Fruit fly (Drosophila melanogaster) whole organism, pupa: ENCODE measurements around the gene t.

ENCODE experiments used
- CG10348 ChIP-seq: fragments of 200-800 bp; sonication (Bioruptor generic); IDR thresholded peaks from 2 replicates; pipeline ENCODE4 v1.3.6; 2022; ENCODE audit warnings: missing biosample characterization, missing genetic modification characterization
- CG12605 ChIP-seq: fragments of 200-800 bp; sonication (Bioruptor generic); IDR thresholded peaks from 2 replicates; pipeline ENCODE4 v1.3.6; 2022; ENCODE audit warnings: missing biosample characterization, missing genetic modification characterization
- CG13204 ChIP-seq: fragments of 200-800 bp; sonication (Bioruptor generic); optimal IDR thresholded peaks from 2 replicates; lab custom pipeline; 2018; ENCODE audit warnings: missing biosample characterization, mild to moderate bottlenecking, missing genetic modification characterization, moderate library complexity
- CG14655 ChIP-seq: fragments of 200-800 bp; sonication (Bioruptor generic); optimal IDR thresholded peaks from 3 replicates; lab custom pipeline; 2017; ENCODE audit warnings: mild to moderate bottlenecking, missing biosample characterization, missing genetic modification reagents, missing genetic modification characterization
- CG15710 ChIP-seq: fragments of 200-800 bp; sonication (Bioruptor generic); optimal IDR thresholded peaks from 2 replicates; lab custom pipeline; 2018; ENCODE audit warnings: missing biosample characterization, mild to moderate bottlenecking, missing genetic modification characterization, moderate library complexity
- CG17806 ChIP-seq: fragments of 200-800 bp; sonication (Bioruptor generic); optimal IDR thresholded peaks from 2 replicates; lab custom pipeline; 2018; ENCODE audit warnings: missing biosample characterization, mild to moderate bottlenecking, missing genetic modification characterization, moderate library complexity
- CG32121 ChIP-seq: fragments of 200-800 bp; sonication (Bioruptor generic); IDR thresholded peaks from 2 replicates; pipeline ENCODE4 v1.3.6; 2022; ENCODE audit warnings: missing biosample characterization, missing genetic modification characterization
- CG34367 ChIP-seq: fragments of 200-800 bp; sonication (Bioruptor generic); optimal IDR thresholded peaks from 2 replicates; lab custom pipeline; 2018; ENCODE audit warnings: missing biosample characterization, mild to moderate bottlenecking, missing genetic modification characterization
- CG4496 ChIP-seq: fragments of 200-800 bp; sonication (Bioruptor generic); IDR thresholded peaks from 3 replicates; pipeline ENCODE4 v1.3.6; 2022; ENCODE audit warnings: missing biosample characterization, missing genetic modification characterization
- CG8159 ChIP-seq: fragments of 200-800 bp; sonication (Bioruptor generic); optimal IDR thresholded peaks from 3 replicates; lab custom pipeline; 2018; ENCODE audit warnings: missing biosample characterization, mild to moderate bottlenecking, missing genetic modification characterization, moderate library complexity
- CG8301 ChIP-seq: fragments of 200-800 bp; sonication (Bioruptor generic); optimal IDR thresholded peaks from 2 replicates; lab custom pipeline; 2018; ENCODE audit warnings: missing biosample characterization, mild to moderate bottlenecking, missing genetic modification characterization
- CG9948 ChIP-seq: fragments of 200-800 bp; sonication (Bioruptor generic); optimal IDR thresholded peaks from 2 replicates; lab custom pipeline; 2018; ENCODE audit warnings: missing biosample characterization, mild to moderate bottlenecking, missing genetic modification characterization, moderate library complexity
- D1 ChIP-seq: fragments of 200-800 bp; sonication (Bioruptor generic); optimal IDR thresholded peaks from 2 replicates; lab custom pipeline; 2018; ENCODE audit warnings: missing biosample characterization, mild to moderate bottlenecking, missing genetic modification characterization, moderate library complexity
- EcR ChIP-seq: fragments of 200-800 bp; sonication (Bioruptor generic); optimal IDR thresholded peaks from 3 replicates; lab custom pipeline; 2019; ENCODE audit warnings: missing biosample characterization, missing genetic modification characterization, mild to moderate bottlenecking, moderate library complexity, missing genetic modification reagents
- Ets98B ChIP-seq: fragments of 200-800 bp; sonication (Bioruptor generic); IDR thresholded peaks from 2 replicates; pipeline ENCODE4 v1.3.6; 2022; ENCODE audit warnings: missing biosample characterization, missing genetic modification characterization
- Pif1A ChIP-seq: fragments of 200-800 bp; sonication (Bioruptor generic); optimal IDR thresholded peaks from 3 replicates; lab custom pipeline; 2016; ENCODE audit warnings: missing biosample characterization, missing genetic modification characterization
- Pif1B ChIP-seq: fragments of 200-800 bp; sonication (Bioruptor generic); optimal IDR thresholded peaks from 3 replicates; lab custom pipeline; 2016; ENCODE audit warnings: missing biosample characterization, missing genetic modification characterization
- Snoo ChIP-seq: fragments of 200-800 bp; sonication (Bioruptor generic); optimal IDR thresholded peaks from 3 replicates; lab custom pipeline; 2017; ENCODE audit warnings: missing biosample characterization, mild to moderate bottlenecking, missing genetic modification characterization, inconsistent platforms
- fd96Ca ChIP-seq: fragments of 200-800 bp; sonication (Bioruptor generic); IDR thresholded peaks from 3 replicates; pipeline ENCODE4 v1.3.6; 2022; ENCODE audit warnings: missing biosample characterization, missing genetic modification characterization
- gl ChIP-seq: fragments of 200-800 bp; sonication (Bioruptor generic); optimal IDR thresholded peaks from 2 replicates; lab custom pipeline; 2018; ENCODE audit warnings: missing biosample characterization, mild to moderate bottlenecking, missing genetic modification characterization
- rn ChIP-seq: fragments of 200-800 bp; sonication (Bioruptor generic); IDR thresholded peaks from 2 replicates; pipeline ENCODE4 v1.3.6; 2022; ENCODE audit warnings: missing biosample characterization, missing genetic modification characterization

t gene

DNA sequence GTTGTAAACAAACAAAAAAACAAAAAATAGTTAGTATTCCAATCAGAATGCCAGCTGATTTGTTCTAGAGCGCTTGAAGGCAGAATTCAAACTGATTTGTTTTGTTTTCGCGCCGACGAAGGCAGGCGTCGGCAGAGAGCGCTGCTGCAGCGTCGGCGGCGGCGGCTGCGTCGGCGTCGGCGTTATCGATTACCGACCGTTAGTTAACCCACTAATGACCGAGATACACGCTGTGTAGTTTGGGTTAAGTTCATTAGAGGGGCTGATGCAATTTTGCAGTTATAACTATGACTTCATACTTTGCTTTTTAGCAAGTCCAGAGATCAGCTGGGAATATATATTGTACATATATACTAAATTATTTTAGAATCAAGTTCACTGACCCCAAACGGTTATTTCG lies at the start of gene t:
Gene t, minus strand, starts transcription at position 76 of the 400 bp plus-strand sequence.
- TF ChIP-seq Snoo (tag; lab: Kevin White, UChicago) (no peak), CG8159 (tag; lab: Kevin White, UChicago) (no peak), CG32121 (no peak), Ets98B (GFP tag; lab: Robert Waterston, UW) (peak; percentile 31; the same call in 1 of the 2 replicates), CG14655 (peak; percentile 26), gl (tag; lab: Kevin White, UChicago) (no peak)

dm6 chrX:9269825-9270224 lies 46.8 kb upstream of the t start, which contains the start of gene CG17440:
Gene CG17440 (minus strand): TSS chrX:9269925.
- TF ChIP-seq CG14655 (no peak), CG17806 (no peak), CG10348 (GFP tag; lab: Robert Waterston, UW) (no peak), CG32121 (no peak), Pif1B (GFP tag; lab: Kevin White, UChicago) (no peak), fd96Ca (no peak), CG34367 (no peak), gl (tag; lab: Kevin White, UChicago) (no peak), CG8159 (tag; lab: Kevin White, UChicago) (no peak), Pif1A (no peak), EcR (GFP tag; lab: Kevin White, UChicago) (no peak), CG8301 (no peak), CG12605 (GFP tag; lab: Robert Waterston, UW) (no peak), D1 (tag; lab: Kevin White, UChicago) (no peak), CG9948 (tag; lab: Kevin White, UChicago) (no peak), rn (GFP tag; lab: Robert Waterston, UW) (no peak), Ets98B (GFP tag; lab: Robert Waterston, UW) (no peak), Snoo (tag; lab: Kevin White, UChicago) (no peak), CG13204 (GFP tag; lab: Kevin White, UChicago) (no peak)

- TF ChIP-seq CG4496 = no peak
- TF ChIP-seq CG8159 (tag; lab: Kevin White, UChicago) = no peak
- TF ChIP-seq Ets98B (GFP tag; lab: Robert Waterston, UW) = no peak
- no peak for TF ChIP-seq EcR (GFP tag; lab: Kevin White, UChicago)
- no peak for TF ChIP-seq CG32121
- TF ChIP-seq rn (GFP tag; lab: Robert Waterston, UW) = no peak
- TF ChIP-seq CG8301 = no peak
- TF ChIP-seq CG34367 = no peak
- no peak for TF ChIP-seq CG12605 (GFP tag; lab: Robert Waterston, UW)
- TF ChIP-seq, all 21 proteins: peak for 0
These were observed 44.5 kb upstream of the t start, which contains the start of gene Erk7 for dm6 chrX:9267598-9267997. Gene Erk7 (minus strand): TSS chrX:9267698.

- TF ChIP-seq D1 (tag; lab: Kevin White, UChicago) = no peak
- TF ChIP-seq CG32121 = 0 out of 2 replicates have a peak, but pooled peaks have one; percentile 24
These were observed 43.0 kb upstream of the t start for dm6 chrX:9266082-9266481.

dm6 chrX:9255964-9256520 lies 33.0 kb upstream of the t start, which contains the start of gene ric8a:
Gene ric8a (plus strand): TSS chrX:9256168.
- no peak for TF ChIP-seq Pif1B (GFP tag; lab: Kevin White, UChicago)
- TF ChIP-seq D1 (tag; lab: Kevin White, UChicago) = no peak
- no peak for TF ChIP-seq CG12605 (GFP tag; lab: Robert Waterston, UW)
- TF ChIP-seq CG8159 (tag; lab: Kevin White, UChicago) = peak; percentile 24

- no peak for TF ChIP-seq rn (GFP tag; lab: Robert Waterston, UW)
- TF ChIP-seq Pif1B (GFP tag; lab: Kevin White, UChicago) = no peak
- no peak for TF ChIP-seq CG10348 (GFP tag; lab: Robert Waterston, UW)
- no peak for TF ChIP-seq CG9948 (tag; lab: Kevin White, UChicago)
- no peak for TF ChIP-seq D1 (tag; lab: Kevin White, UChicago)
- TF ChIP-seq CG4496 = no peak
- no peak for TF ChIP-seq Pif1A
- no peak for TF ChIP-seq CG17806
- no peak for TF ChIP-seq gl (tag; lab: Kevin White, UChicago)
- TF ChIP-seq CG8301 = no peak
- TF ChIP-seq CG34367 = no peak
- TF ChIP-seq CG15710 (tag; lab: Kevin White, UChicago) = no peak
- no peak for TF ChIP-seq CG14655
- TF ChIP-seq fd96Ca = no peak
- TF ChIP-seq CG8159 (tag; lab: Kevin White, UChicago) = no peak
- TF ChIP-seq Snoo (tag; lab: Kevin White, UChicago) = no peak
- TF ChIP-seq EcR (GFP tag; lab: Kevin White, UChicago) = no peak
- TF ChIP-seq CG32121 = no peak
- no peak for TF ChIP-seq Ets98B (GFP tag; lab: Robert Waterston, UW)
These were observed 32.0 kb upstream of the t start for dm6 chrX:9255021-9255420.

dm6 chrX:9252051-9252708 lies 29.1 kb upstream of the t start:
- peak; percentile 18 for TF ChIP-seq CG9948 (tag; lab: Kevin White, UChicago)
- peak; percentile 60 for TF ChIP-seq EcR (GFP tag; lab: Kevin White, UChicago)
- peak; percentile 0 for TF ChIP-seq CG34367
- TF ChIP-seq Ets98B (GFP tag; lab: Robert Waterston, UW) = peak; percentile 40; the same call in 1 of the 2 replicates
- TF ChIP-seq CG13204 (GFP tag; lab: Kevin White, UChicago) = no peak
- no peak for TF ChIP-seq CG15710 (tag; lab: Kevin White, UChicago)
- TF ChIP-seq fd96Ca = peak; percentile 55; the same call in 1 of the 3 replicates
- TF ChIP-seq CG32121 = peak; percentile 49; the same call in 1 of the 2 replicates
- peak; percentile 34 for TF ChIP-seq CG12605 (GFP tag; lab: Robert Waterston, UW)
- no peak for TF ChIP-seq CG17806
- TF ChIP-seq CG4496 = peak; percentile 65
